Fruit fly (Drosophila melanogaster) Kc167 (cell line): ENCODE results near the gene CG15020.

Experiments
- Myc ChIP-seq: fragments of >200 bp; optimal IDR thresholded peaks from 2 replicates; lab custom pipeline; 2017; ENCODE audit warnings: missing external identifiers
- Sin3A ChIP-seq: fragments of >200 bp; optimal IDR thresholded peaks from 2 replicates; lab custom pipeline; 2018; ENCODE audit warnings: missing external identifiers
- h ChIP-seq: fragments of >200 bp; optimal IDR thresholded peaks from 3 replicates; lab custom pipeline; 2018; ENCODE audit warnings: missing external identifiers
- insv ChIP-seq: fragments of >200 bp; optimal IDR thresholded peaks from 3 replicates; lab custom pipeline; 2018; ENCODE audit warnings: missing external identifiers
- psq ChIP-seq: fragments of >200 bp; optimal IDR thresholded peaks from 2 replicates; lab custom pipeline; 2017; ENCODE audit warnings: missing external identifiers
- ttk ChIP-seq: sonication (Bioruptor generic); optimal IDR thresholded peaks from 2 replicates; lab custom pipeline; 2017; ENCODE audit warnings: missing external identifiers

Gene CG15020

dm6 chr3L:4415326-4416274 is 5.9 kb upstream of the CG15020 start:
- TF ChIP-seq insv (lab: Kevin White, UChicago) (no peak), Sin3A (lab: Kevin White, UChicago) (no peak), psq (lab: Kevin White, UChicago) (no peak), ttk (no peak), Myc (no peak), h (lab: Kevin White, UChicago) (no peak)

DNA sequence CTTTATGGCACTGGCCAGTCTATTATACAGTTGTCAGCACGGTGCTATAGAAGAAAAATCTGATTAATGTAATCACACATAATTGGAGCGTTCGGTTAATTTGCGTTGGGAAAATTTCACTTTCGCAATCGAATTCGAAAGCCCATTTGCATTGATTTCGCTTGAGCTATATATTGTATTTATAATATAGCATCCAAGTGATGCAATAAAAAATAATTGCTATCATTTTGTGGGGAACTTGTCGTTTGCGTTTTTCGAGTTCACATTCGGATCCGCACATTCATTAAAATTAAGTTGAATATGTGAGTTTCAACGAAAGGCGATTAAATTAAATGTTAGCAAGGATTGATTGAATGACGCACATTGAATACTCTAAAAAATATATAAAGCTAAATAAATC is 4.4 kb upstream of the CG15020 start:
- TF ChIP-seq h (lab: Kevin White, UChicago) (no peak), ttk (no peak), insv (lab: Kevin White, UChicago) (no peak), Sin3A (lab: Kevin White, UChicago) (no peak), Myc (no peak), psq (lab: Kevin White, UChicago) (no peak)

dm6 chr3L:4417543-4417942 is 3.9 kb upstream of the CG15020 start:
- TF ChIP-seq psq (lab: Kevin White, UChicago) = no peak
- TF ChIP-seq ttk = no peak
- TF ChIP-seq h (lab: Kevin White, UChicago) = no peak
- no peak for TF ChIP-seq Myc
- TF ChIP-seq Sin3A (lab: Kevin White, UChicago) = no peak
- no peak for TF ChIP-seq insv (lab: Kevin White, UChicago)

dm6 chr3L:4426581-4426980 is 5.1 kb downstream of the CG15020 start:
- TF ChIP-seq ttk (no peak), Sin3A (lab: Kevin White, UChicago) (no peak), Myc (no peak), insv (lab: Kevin White, UChicago) (no peak), h (lab: Kevin White, UChicago) (no peak), psq (lab: Kevin White, UChicago) (no peak)

DNA sequence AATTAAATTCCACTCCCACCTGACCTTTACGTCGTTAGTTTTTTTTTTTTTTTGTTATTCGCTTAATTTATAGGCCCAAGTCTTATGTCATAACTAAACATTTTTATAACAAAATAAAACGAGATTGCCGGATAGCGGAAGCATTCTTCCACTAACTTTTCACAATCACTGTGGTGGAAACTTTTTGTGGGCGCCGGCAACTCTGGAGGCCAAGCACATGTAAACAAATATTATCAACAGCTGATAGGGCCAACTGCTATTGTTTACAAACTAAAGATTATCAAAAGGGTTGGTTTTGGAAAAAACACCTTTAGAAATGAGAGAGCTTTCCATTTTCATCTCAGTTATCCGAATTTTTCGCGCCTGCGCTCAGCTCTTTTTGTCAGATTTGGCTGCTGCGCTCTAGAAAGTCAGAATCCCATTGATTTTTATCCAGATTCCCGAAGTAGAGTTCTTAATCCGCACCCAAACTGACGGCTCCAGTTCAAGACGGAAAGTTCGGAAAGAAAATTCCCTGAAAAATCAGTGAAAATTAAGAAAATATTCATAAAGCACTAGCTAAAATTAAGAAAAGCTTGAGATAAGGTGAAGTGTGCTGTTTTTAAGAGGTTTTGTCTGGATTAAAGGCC is 7.6 kb downstream of the CG15020 start, which contains the start of gene nAChRbeta1:
TSS of gene nAChRbeta1 (plus strand) at position 432 of the 629 bp plus-strand sequence.
- TF ChIP-seq Myc = no peak
- TF ChIP-seq psq (lab: Kevin White, UChicago) = no peak
- TF ChIP-seq insv (lab: Kevin White, UChicago) = no peak
- TF ChIP-seq Sin3A (lab: Kevin White, UChicago) = no peak
- TF ChIP-seq ttk = no peak
- no peak for TF ChIP-seq h (lab: Kevin White, UChicago)

dm6 chr3L:4430331-4430730 is 8.9 kb downstream of the CG15020 start:
- TF ChIP-seq insv (lab: Kevin White, UChicago) (no peak), Sin3A (lab: Kevin White, UChicago) (no peak), Myc (no peak), h (lab: Kevin White, UChicago) (no peak), psq (lab: Kevin White, UChicago) (no peak), ttk (no peak)

DNA sequence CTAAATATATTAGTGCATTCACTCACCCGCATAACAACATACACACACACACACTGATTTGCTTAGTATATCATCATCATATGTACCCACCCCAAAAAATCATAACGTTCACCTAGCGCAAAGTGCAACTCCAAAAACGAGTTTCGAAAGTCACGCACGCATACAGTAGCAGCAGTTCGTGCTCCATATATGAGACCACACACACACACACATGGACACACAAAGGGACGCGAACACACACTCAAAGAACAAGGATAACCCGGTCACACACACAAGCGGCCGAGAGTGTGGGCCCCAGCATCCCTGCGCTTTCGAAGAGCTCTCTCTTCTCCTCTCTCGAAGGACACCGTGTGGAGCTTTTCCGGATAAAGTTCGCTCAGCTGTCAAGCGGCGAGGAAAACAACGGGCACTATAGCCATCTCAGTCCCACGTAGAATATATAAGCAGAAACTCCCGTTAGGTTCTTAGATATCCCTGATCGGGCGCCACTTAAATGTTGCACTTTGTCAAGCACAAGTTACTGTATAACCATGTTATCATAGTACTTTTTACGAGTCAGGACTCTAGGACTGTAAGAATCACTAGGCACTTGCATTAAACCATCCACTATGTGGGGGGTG is 9.8 kb downstream of the CG15020 start:
- no peak for TF ChIP-seq Myc
- no peak for TF ChIP-seq Sin3A (lab: Kevin White, UChicago)
- no peak for TF ChIP-seq insv (lab: Kevin White, UChicago)
- TF ChIP-seq h (lab: Kevin White, UChicago) = no peak
- no peak for TF ChIP-seq psq (lab: Kevin White, UChicago)
- no peak for TF ChIP-seq ttk

DNA sequence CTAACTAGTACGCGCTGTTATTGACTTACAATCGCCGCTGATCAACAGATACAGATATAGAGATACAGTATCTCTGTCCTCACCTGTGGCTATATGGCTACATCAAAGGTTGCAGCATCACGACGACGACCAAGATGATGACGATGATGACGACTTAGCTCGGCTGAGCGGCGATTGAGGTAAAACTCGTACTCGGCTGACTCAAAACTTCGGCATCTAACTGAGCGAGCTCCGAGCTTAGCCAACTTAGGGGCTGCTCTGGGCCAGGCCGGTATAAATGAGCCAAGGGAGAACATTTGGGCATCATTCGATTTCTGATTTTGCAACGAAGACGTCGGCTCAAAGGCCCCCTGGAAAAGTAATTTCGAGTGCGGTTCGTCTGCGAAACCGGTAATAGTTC is 15.0 kb downstream of the CG15020 start, which contains the start of gene CG15021:
TSS of gene CG15021 (plus strand) at position 301 of the 400 bp plus-strand sequence.
- no peak for TF ChIP-seq psq (lab: Kevin White, UChicago)
- no peak for TF ChIP-seq insv (lab: Kevin White, UChicago)
- no peak for TF ChIP-seq Sin3A (lab: Kevin White, UChicago)
- TF ChIP-seq ttk = no peak
- no peak for TF ChIP-seq h (lab: Kevin White, UChicago)
- TF ChIP-seq Myc = no peak

DNA sequence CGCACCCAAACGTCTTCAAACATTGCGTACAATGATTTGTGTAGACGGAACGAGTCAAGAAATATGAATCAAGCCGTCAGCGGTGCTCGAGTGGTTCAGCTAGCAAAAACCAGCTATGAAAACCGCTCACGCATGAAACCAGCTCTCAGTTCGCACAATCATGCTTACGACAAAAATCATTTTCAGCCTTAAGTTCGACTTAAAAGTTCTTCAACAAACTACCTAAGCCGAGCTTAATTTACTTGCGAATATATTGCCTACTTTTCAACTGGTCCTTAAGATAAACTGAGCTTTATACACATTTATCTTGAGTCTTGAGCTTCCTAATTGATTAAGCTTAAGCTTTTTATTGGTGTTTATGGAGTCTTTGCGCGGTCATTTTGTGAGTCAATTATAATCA is 18.7 kb downstream of the CG15020 start:
- TF ChIP-seq h (lab: Kevin White, UChicago) (no peak), ttk (no peak), insv (lab: Kevin White, UChicago) (no peak), Myc (no peak), Sin3A (lab: Kevin White, UChicago) (no peak), psq (lab: Kevin White, UChicago) (no peak)

dm6 chr3L:4442168-4442567 is 20.7 kb downstream of the CG15020 start:
- TF ChIP-seq psq (lab: Kevin White, UChicago) = no peak
- TF ChIP-seq ttk = no peak
- no peak for TF ChIP-seq Sin3A (lab: Kevin White, UChicago)
- no peak for TF ChIP-seq Myc
- no peak for TF ChIP-seq h (lab: Kevin White, UChicago)
- TF ChIP-seq insv (lab: Kevin White, UChicago) = no peak

dm6 chr3L:4445824-4446223 is 24.4 kb downstream of the CG15020 start:
- TF ChIP-seq psq (lab: Kevin White, UChicago) (no peak), ttk (no peak), Myc (no peak), insv (lab: Kevin White, UChicago) (no peak), Sin3A (lab: Kevin White, UChicago) (no peak), h (lab: Kevin White, UChicago) (no peak)
